Worm (Caenorhabditis elegans) whole organism, young adult: Measurements from ENCODE around the gene ZK354.7.
A peak's percentile ranks its signal among the peaks of the same experiment; 100 is the strongest.
"Not testable (repeated sequence)": the region's sequence is repeated elsewhere in the genome, so short reads cannot be mapped to it uniquely, and the experiment has no call there.

Source experiments
- C17E4.6 ChIP-seq: fragments of 200-800 bp; sonication (Bioruptor generic); IDR thresholded peaks from 2 replicates; pipeline ENCODE4 v1.3.6; 2022; ENCODE audit warnings: missing genetic modification reagents, missing genetic modification characterization, missing compliant biosample characterization
- D2030.7 ChIP-seq: fragments of 200-800 bp; sonication (Bioruptor generic); IDR thresholded peaks from 2 replicates; pipeline ENCODE4 v1.3.6; 2022; ENCODE audit warnings: missing genetic modification reagents, missing genetic modification characterization, missing compliant biosample characterization
- F33H1.4 ChIP-seq: fragments of 200-800 bp; sonication (Bioruptor generic); IDR thresholded peaks from 2 replicates; pipeline ENCODE4 v1.3.6; 2022; ENCODE audit warnings: missing genetic modification reagents, missing genetic modification characterization, missing compliant biosample characterization
- F39B2.1 ChIP-seq: fragments of 200-800 bp; sonication (Bioruptor generic); IDR thresholded peaks from 2 replicates; pipeline ENCODE4 v1.3.6; 2022; ENCODE audit warnings: missing genetic modification reagents, missing genetic modification characterization, missing compliant biosample characterization
- F49E8.2 ChIP-seq: sonication (generic microtip); optimal IDR thresholded peaks from 3 replicates; lab custom pipeline; 2017; ENCODE audit warnings: missing genetic modification characterization, mild to moderate bottlenecking, missing compliant biosample characterization, antibody characterized with exemption, moderate library complexity; ENCODE audit not compliant: insufficient read depth
- T26A5.8 ChIP-seq: sonication (generic microtip); optimal IDR thresholded peaks from 2 replicates; lab custom pipeline; 2016; ENCODE audit warnings: missing genetic modification characterization, missing compliant biosample characterization
- Y53G8AR.9 ChIP-seq: fragments of 200-800 bp; sonication (Bioruptor generic); conservative IDR thresholded peaks from 2 replicates; pipeline ENCODE4 v1.3.6; 2022; ENCODE audit warnings: missing genetic modification reagents, missing genetic modification characterization, missing compliant biosample characterization
- Y56A3A.18 ChIP-seq: fragments of 200-800 bp; sonication (Bioruptor generic); IDR thresholded peaks from 2 replicates; pipeline ENCODE4 v1.3.6; 2022; ENCODE audit warnings: missing genetic modification reagents, missing genetic modification characterization, missing compliant biosample characterization
- Y67H2A.10 ChIP-seq: fragments of 200-800 bp; sonication (Bioruptor generic); conservative IDR thresholded peaks from 2 replicates; pipeline ENCODE4 v1.3.6; 2022; ENCODE audit warnings: missing genetic modification reagents, missing genetic modification characterization, missing compliant biosample characterization
- ama-1 ChIP-seq, 3 experiments: fragments of 150-350 bp in 1 of 3; sonication (generic microtip) in 2 of 3; optimal IDR thresholded peaks; 2 replicates each; lab custom pipeline; 2014 to 2018; ENCODE audit warnings: missing biosample characterization in 2 of 3, missing genetic modification characterization in 2 of 3, missing genetic modification reagents in 2 of 3
- attf-6 ChIP-seq: fragments of 200-800 bp; sonication (Bioruptor generic); IDR thresholded peaks from 2 replicates; pipeline ENCODE4 v1.3.6; 2022; ENCODE audit warnings: missing genetic modification reagents, missing genetic modification characterization, missing compliant biosample characterization
- ceh-100 ChIP-seq: fragments of 200-800 bp; sonication (Bioruptor generic); IDR thresholded peaks from 2 replicates; pipeline ENCODE4 v1.3.6; 2022; ENCODE audit warnings: missing genetic modification reagents, missing genetic modification characterization, missing compliant biosample characterization
- ceh-91 ChIP-seq: fragments of 200-800 bp; sonication (Bioruptor generic); IDR thresholded peaks from 2 replicates; pipeline ENCODE4 v1.3.6; 2022; ENCODE audit warnings: missing genetic modification reagents, missing genetic modification characterization, missing compliant biosample characterization
- dox-1 ChIP-seq: fragments of 200-800 bp; sonication (Bioruptor generic); IDR thresholded peaks from 2 replicates; pipeline ENCODE4 v1.3.6; 2022; ENCODE audit warnings: missing genetic modification reagents, missing genetic modification characterization, missing compliant biosample characterization
- egl-18 ChIP-seq: fragments of 200-800 bp; sonication (Bioruptor generic); IDR thresholded peaks from 2 replicates; pipeline ENCODE4 v1.3.6; 2022; ENCODE audit warnings: missing genetic modification reagents, missing genetic modification characterization, missing compliant biosample characterization
- ekl-4 ChIP-seq: fragments of 200-800 bp; sonication (Bioruptor generic); IDR thresholded peaks from 2 replicates; pipeline ENCODE4 v1.3.6; 2022; ENCODE audit warnings: missing genetic modification reagents, missing genetic modification characterization, missing compliant biosample characterization
- hmg-1.2 ChIP-seq: fragments of 200-800 bp; sonication (Bioruptor generic); IDR thresholded peaks from 2 replicates; pipeline ENCODE4 v1.3.6; 2022; ENCODE audit warnings: missing genetic modification reagents, missing genetic modification characterization, missing compliant biosample characterization
- hmg-20 ChIP-seq: fragments of 200-800 bp; sonication (Bioruptor generic); IDR thresholded peaks from 2 replicates; pipeline ENCODE4 v1.3.6; 2022; ENCODE audit warnings: missing genetic modification reagents, missing genetic modification characterization, missing compliant biosample characterization
- hrde-1 ChIP-seq: sonication (generic microtip); optimal IDR thresholded peaks from 2 replicates; lab custom pipeline; 2016; ENCODE audit warnings: missing genetic modification characterization, mild to moderate bottlenecking, missing compliant biosample characterization, moderate library complexity, missing genotype, missing genetic modification reagents, borderline replicate concordance
- hsf-1 ChIP-seq: fragments of 200-800 bp; sonication (Bioruptor generic); IDR thresholded peaks from 2 replicates; pipeline ENCODE4 v1.3.6; 2022; ENCODE audit warnings: missing genetic modification reagents, missing genetic modification characterization, missing compliant biosample characterization
- madf-3 ChIP-seq: fragments of 200-800 bp; sonication (Bioruptor generic); IDR thresholded peaks from 2 replicates; pipeline ENCODE4 v1.3.6; 2022; ENCODE audit warnings: missing genetic modification reagents, missing genetic modification characterization, missing compliant biosample characterization
- madf-6 ChIP-seq: fragments of 200-800 bp; sonication (Bioruptor generic); IDR thresholded peaks from 2 replicates; pipeline ENCODE4 v1.3.6; 2022; ENCODE audit warnings: missing genetic modification reagents, missing genetic modification characterization, missing compliant biosample characterization
- nfyb-1 ChIP-seq: fragments of 200-800 bp; sonication (Bioruptor generic); IDR thresholded peaks from 2 replicates; pipeline ENCODE4 v1.3.6; 2022; ENCODE audit warnings: missing genetic modification reagents, missing genetic modification characterization, missing compliant biosample characterization
- pbrm-1 ChIP-seq: fragments of 200-800 bp; sonication (Bioruptor generic); IDR thresholded peaks from 2 replicates; pipeline ENCODE4 v1.3.6; 2022; ENCODE audit warnings: missing genetic modification reagents, missing genetic modification characterization, missing compliant biosample characterization
- rcor-1 ChIP-seq: fragments of 200-800 bp; sonication (Bioruptor generic); IDR thresholded peaks from 2 replicates; pipeline ENCODE4 v1.3.6; 2022; ENCODE audit warnings: missing genetic modification reagents, missing genetic modification characterization, missing compliant biosample characterization
- snpc-1.1 ChIP-seq: sonication (generic microtip); optimal IDR thresholded peaks from 2 replicates; lab custom pipeline; 2017; ENCODE audit warnings: missing genetic modification characterization, mild to moderate bottlenecking, missing compliant biosample characterization, antibody characterized with exemption, moderate library complexity, missing genotype, missing genetic modification reagents; ENCODE audit not compliant: insufficient read depth
- snpc-1.3 ChIP-seq: sonication (generic microtip); optimal IDR thresholded peaks from 2 replicates; lab custom pipeline; 2017; ENCODE audit warnings: missing genetic modification characterization, mild to moderate bottlenecking, missing compliant biosample characterization, antibody characterized with exemption, moderate library complexity, missing genotype, missing genetic modification reagents; ENCODE audit not compliant: insufficient read depth
- snpc-4 ChIP-seq, 5 experiments: fragments of 150-350 bp in 1 of 5; sonication (generic microtip) in 4 of 5; optimal IDR thresholded peaks; 2 replicates each; lab custom pipeline; 2014 to 2018; ENCODE audit warnings: missing genetic modification characterization in 5 of 5, missing biosample characterization in 3 of 5, antibody characterized with exemption in 2 of 5, mild to moderate bottlenecking in 2 of 5, missing compliant biosample characterization in 2 of 5, missing genotype in 2 of 5, moderate library complexity in 2 of 5, missing genetic modification reagents in 1 of 5
- tbp1 ChIP-seq: fragments of 200-800 bp; sonication (Bioruptor generic); optimal IDR thresholded peaks from 2 replicates; lab custom pipeline; 2018; ENCODE audit warnings: mild to moderate bottlenecking, missing genetic modification characterization, missing compliant biosample characterization
- ztf-25 ChIP-seq: fragments of 200-800 bp; sonication (Bioruptor generic); IDR thresholded peaks from 2 replicates; pipeline ENCODE4 v1.3.6; 2022; ENCODE audit warnings: missing genetic modification reagents, missing genetic modification characterization, missing compliant biosample characterization

Gene ZK354.7

ce11 chrIV:5264700-5265210 is 38.2 kb downstream of the ZK354.7 start (continued):
- 0 out of 2 replicates have a peak, but pooled peaks have one; percentile 38 for TF ChIP-seq madf-3 (GFP tag; lab: Robert Waterston, UW)
- peak; percentile 62; the same call in 1 of the 2 replicates for TF ChIP-seq nfyb-1 (GFP tag; lab: Robert Waterston, UW)
- TF ChIP-seq ama-1 (optimal IDR thresholded peaks at IDR 0.05; lab: Kevin White, UChicago): peak; percentile 26
- not testable (repeated sequence) for TF ChIP-seq ama-1 (GFP tag; optimal IDR thresholded peaks at IDR 0.05; lab: Kevin White, UChicago)
- TF ChIP-seq hmg-1.2 (GFP tag; lab: Robert Waterston, UW): peak; percentile 82
- TF ChIP-seq ztf-25 (GFP tag; lab: Robert Waterston, UW): 0 out of 2 replicates have a peak, but pooled peaks have one; percentile 73
- peak; percentile 63; the same call in 1 of the 2 replicates for TF ChIP-seq hsf-1 (GFP tag; lab: Robert Waterston, UW)
- peak; percentile 38; the same call in 1 of the 2 replicates for TF ChIP-seq ceh-91 (GFP tag; lab: Robert Waterston, UW)
- peak; percentile 69 for TF ChIP-seq F49E8.2
- TF ChIP-seq F33H1.4 (GFP tag; lab: Robert Waterston, UW): peak; percentile 52; the same call in 1 of the 2 replicates
- peak; percentile 80 for TF ChIP-seq madf-6
- peak; percentile 95 for TF ChIP-seq D2030.7 (GFP tag; lab: Robert Waterston, UW)
- peak; percentile 15 for TF ChIP-seq snpc-1.3 (tag; lab: Kevin White, UChicago)

- TF ChIP-seq hmg-20 (GFP tag; lab: Robert Waterston, UW) (0 out of 2 replicates have a peak, but pooled peaks have one; percentile 42), F33H1.4 (GFP tag; lab: Robert Waterston, UW) (peak; percentile 58), ceh-100 (GFP tag; lab: Robert Waterston, UW) (peak; percentile 39), tbp1 (peak; percentile 45), Y53G8AR.9 (GFP tag; lab: Robert Waterston, UW) (0 out of 2 replicates have a peak, but pooled peaks have one; percentile 57), madf-3 (GFP tag; lab: Robert Waterston, UW) (0 out of 2 replicates have a peak, but pooled peaks have one; percentile 55), snpc-4 (GFP tag; optimal IDR thresholded peaks at IDR 0.05; lab: Kevin White, UChicago) (peak; percentile 60), snpc-4 (tag; optimal IDR thresholded peaks at IDR 0.05; lab: Kevin White, UChicago) (peak; percentile 48 to 95 (median 90)), attf-6 (peak; percentile 97), dox-1 (GFP tag; lab: Robert Waterston, UW) (0 out of 2 replicates have a peak, but pooled peaks have one; percentile 43), rcor-1 (GFP tag; lab: Robert Waterston, UW) (peak; percentile 49; the same call in 1 of the 2 replicates), hmg-1.2 (GFP tag; lab: Robert Waterston, UW) (peak; percentile 80), ekl-4 (peak; percentile 75; the same call in 1 of the 2 replicates), hsf-1 (GFP tag; lab: Robert Waterston, UW) (peak; percentile 68; the same call in 1 of the 2 replicates), madf-6 (peak; percentile 81), pbrm-1 (GFP tag; lab: Robert Waterston, UW) (peak; percentile 78), Y56A3A.18 (GFP tag; lab: Robert Waterston, UW) (peak; percentile 82), snpc-1.1 (tag; lab: Kevin White, UChicago) (peak; percentile 46), D2030.7 (GFP tag; lab: Robert Waterston, UW) (peak; percentile 92), C17E4.6 (GFP tag; lab: Robert Waterston, UW) (peak; percentile 58; the same call in 1 of the 2 replicates), nfyb-1 (GFP tag; lab: Robert Waterston, UW) (peak; percentile 74)
These were observed 41.1 kb downstream of the ZK354.7 start for ce11 chrIV:5261786-5262185.

ce11 chrIV:5260289-5260688 is 42.6 kb downstream of the ZK354.7 start, which contains the start of gene msp-19:
Gene msp-19 (plus strand): TSS chrIV:5260589.
- TF ChIP-seq hrde-1 (tag; lab: Kevin White, UChicago); T26A5.8 (tag; lab: Kevin White, UChicago); egl-18: not testable (repeated sequence)

DNA sequence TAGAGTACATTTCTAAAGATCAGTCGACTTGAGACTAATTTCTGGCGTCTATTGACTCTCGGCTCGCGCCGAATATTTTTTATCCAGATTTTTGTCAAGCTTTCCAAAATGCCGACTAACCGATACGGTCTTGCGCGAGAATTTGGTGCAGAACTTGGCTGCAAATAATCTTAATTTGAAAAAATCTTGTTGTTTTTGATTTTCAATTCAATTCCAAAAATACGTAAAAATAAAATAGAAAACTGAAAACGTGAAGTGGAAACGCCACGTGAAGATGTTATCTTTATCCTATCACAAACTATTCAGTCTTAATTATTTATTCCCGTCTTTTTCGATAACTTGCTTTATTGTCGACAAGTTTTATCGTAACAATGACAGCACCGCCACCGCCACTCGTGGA is 44.5 kb downstream of the ZK354.7 start, which contains the start of gene ttbk-2.1:
ttbk-2.1 (plus strand) TSS at position 301 of the 400 bp plus-strand sequence.
- TF ChIP-seq F39B2.1; Y67H2A.10 (GFP tag; lab: Robert Waterston, UW); tbp1: not testable (repeated sequence)
